Worm (Caenorhabditis elegans) whole organism, mixed stage, embryonic: Measurements from ENCODE around the gene str-124.

ENCODE experiments used
- M03D4.4 ChIP-seq: sonication (generic microtip); optimal IDR thresholded peaks from 2 replicates; lab custom pipeline; 2017; ENCODE audit warnings: mild to moderate bottlenecking, missing genetic modification characterization, missing compliant biosample characterization
- bed-3 ChIP-seq: fragments of 200-800 bp; sonication (Bioruptor generic); optimal IDR thresholded peaks from 3 replicates; lab custom pipeline; 2018; ENCODE audit warnings: mild to moderate bottlenecking, missing genetic modification characterization, moderate library complexity, missing compliant biosample characterization
- blmp-1 ChIP-seq: fragments of 150-350 bp; optimal IDR thresholded peaks from 2 replicates; lab custom pipeline; 2014; ENCODE audit warnings: missing biosample characterization, missing genetic modification characterization
- ceh-39 ChIP-seq: fragments of 150-350 bp; optimal IDR thresholded peaks from 2 replicates; lab custom pipeline; 2014; ENCODE audit warnings: missing biosample characterization, missing genetic modification characterization
- ceh-43 ChIP-seq: fragments of 200-800 bp; sonication (Bioruptor generic); optimal IDR thresholded peaks from 2 replicates; lab custom pipeline; 2018; ENCODE audit warnings: mild to moderate bottlenecking, missing genetic modification characterization, moderate library complexity, missing compliant biosample characterization
- ceh-83 ChIP-seq: fragments of 200-800 bp; sonication (Bioruptor generic); optimal IDR thresholded peaks from 2 replicates; lab custom pipeline; 2018; ENCODE audit warnings: mild to moderate bottlenecking, missing genetic modification characterization, missing compliant biosample characterization
- ces-1 ChIP-seq: fragments of 150-350 bp; optimal IDR thresholded peaks from 2 replicates; lab custom pipeline; 2014; ENCODE audit warnings: missing biosample characterization, missing genetic modification reagents, missing genetic modification characterization
- cnd-1 ChIP-seq: fragments of 200-800 bp; sonication (Bioruptor generic); optimal IDR thresholded peaks from 2 replicates; lab custom pipeline; 2018; ENCODE audit warnings: mild to moderate bottlenecking, missing genetic modification characterization, missing compliant biosample characterization
- drap-1 ChIP-seq: fragments of 200-800 bp; sonication (Bioruptor generic); optimal IDR thresholded peaks from 3 replicates; lab custom pipeline; 2018; ENCODE audit warnings: mild to moderate bottlenecking, missing genetic modification characterization, missing compliant biosample characterization
- elt-1 ChIP-seq: sonication (generic microtip); optimal IDR thresholded peaks from 2 replicates; lab custom pipeline; 2017; ENCODE audit warnings: missing genetic modification characterization, mild to moderate bottlenecking, missing compliant biosample characterization, antibody characterized with exemption, moderate library complexity, borderline replicate concordance; ENCODE audit not compliant: insufficient read depth
- elt-3 ChIP-seq: fragments of 150-350 bp; optimal IDR thresholded peaks from 2 replicates; lab custom pipeline; 2014; ENCODE audit warnings: missing biosample characterization, missing genetic modification characterization
- flh-1 ChIP-seq: fragments of 200-800 bp; sonication (Bioruptor generic); optimal IDR thresholded peaks from 2 replicates; lab custom pipeline; 2018; ENCODE audit warnings: mild to moderate bottlenecking, missing genetic modification characterization, moderate library complexity, missing compliant biosample characterization
- ham-2 ChIP-seq: fragments of 200-800 bp; sonication (Bioruptor generic); optimal IDR thresholded peaks from 2 replicates; lab custom pipeline; 2018; ENCODE audit warnings: mild to moderate bottlenecking, missing genetic modification characterization, missing compliant biosample characterization
- hlh-1 ChIP-seq: fragments of 150-350 bp; optimal IDR thresholded peaks from 2 replicates; lab custom pipeline; 2014; ENCODE audit warnings: missing biosample characterization, missing genetic modification reagents, missing genetic modification characterization
- lin-13 ChIP-seq: fragments of 150-350 bp; optimal IDR thresholded peaks from 2 replicates; lab custom pipeline; 2014; ENCODE audit warnings: missing biosample characterization, missing genetic modification characterization
- lin-32 ChIP-seq: fragments of 200-800 bp; sonication (Bioruptor generic); optimal IDR thresholded peaks from 2 replicates; lab custom pipeline; 2018; ENCODE audit warnings: mild to moderate bottlenecking, missing genetic modification characterization, missing compliant biosample characterization
- lsy-2 ChIP-seq: fragments of 150-350 bp; optimal IDR thresholded peaks from 2 replicates; lab custom pipeline; 2014; ENCODE audit warnings: missing biosample characterization, missing genetic modification characterization
- mab-5 ChIP-seq: fragments of 150-350 bp; optimal IDR thresholded peaks from 2 replicates; lab custom pipeline; 2014; ENCODE audit warnings: missing biosample characterization, missing genetic modification characterization
- mep-1 ChIP-seq: fragments of 150-350 bp; optimal IDR thresholded peaks from 2 replicates; lab custom pipeline; 2017; ENCODE audit warnings: missing biosample characterization, missing genetic modification reagents, missing genetic modification characterization, inconsistent platforms
- mls-2 ChIP-seq: sonication (generic microtip); optimal IDR thresholded peaks from 2 replicates; lab custom pipeline; 2016; ENCODE audit warnings: mild to moderate bottlenecking, missing genetic modification characterization, moderate library complexity, missing compliant biosample characterization
- nhr-2 ChIP-seq: fragments of 150-350 bp; optimal IDR thresholded peaks from 2 replicates; lab custom pipeline; 2014; ENCODE audit warnings: missing biosample characterization, missing genetic modification characterization
- nhr-237 ChIP-seq: fragments of 150-350 bp; optimal IDR thresholded peaks from 2 replicates; lab custom pipeline; 2014; ENCODE audit warnings: missing biosample characterization, missing genetic modification characterization
- nhr-76 ChIP-seq: sonication (generic microtip); optimal IDR thresholded peaks from 2 replicates; lab custom pipeline; 2017; ENCODE audit warnings: missing biosample characterization, missing genetic modification characterization
- pha-4 ChIP-seq: fragments of 150-350 bp; optimal IDR thresholded peaks from 2 replicates; lab custom pipeline; 2018; ENCODE audit warnings: missing biosample characterization, missing genetic modification reagents, missing genetic modification characterization
- sem-2 ChIP-seq: fragments of 200-800 bp; sonication (Bioruptor generic); optimal IDR thresholded peaks from 2 replicates; lab custom pipeline; 2018; ENCODE audit warnings: mild to moderate bottlenecking, missing genetic modification characterization, missing compliant biosample characterization
- snpc-4 ChIP-seq: fragments of 150-350 bp; optimal IDR thresholded peaks from 2 replicates; lab custom pipeline; 2014; ENCODE audit warnings: missing biosample characterization, missing genetic modification characterization
- tbx-8 ChIP-seq: fragments of 200-800 bp; sonication (Bioruptor generic); optimal IDR thresholded peaks from 2 replicates; lab custom pipeline; 2018; ENCODE audit warnings: mild to moderate bottlenecking, missing genetic modification characterization, moderate library complexity, missing compliant biosample characterization
- unc-120 ChIP-seq: sonication (generic microtip); optimal IDR thresholded peaks from 2 replicates; lab custom pipeline; 2017; ENCODE audit warnings: missing genetic modification characterization, missing compliant biosample characterization; ENCODE audit not compliant: poor library complexity, severe bottlenecking
- unc-39 ChIP-seq: fragments of 150-350 bp; optimal IDR thresholded peaks from 2 replicates; lab custom pipeline; 2014; ENCODE audit warnings: missing biosample characterization, missing genetic modification characterization
- unc-62 ChIP-seq: fragments of 150-350 bp; optimal IDR thresholded peaks from 2 replicates; lab custom pipeline; 2014; ENCODE audit warnings: missing biosample characterization, missing genetic modification reagents, missing genetic modification characterization

str-124 gene

DNA sequence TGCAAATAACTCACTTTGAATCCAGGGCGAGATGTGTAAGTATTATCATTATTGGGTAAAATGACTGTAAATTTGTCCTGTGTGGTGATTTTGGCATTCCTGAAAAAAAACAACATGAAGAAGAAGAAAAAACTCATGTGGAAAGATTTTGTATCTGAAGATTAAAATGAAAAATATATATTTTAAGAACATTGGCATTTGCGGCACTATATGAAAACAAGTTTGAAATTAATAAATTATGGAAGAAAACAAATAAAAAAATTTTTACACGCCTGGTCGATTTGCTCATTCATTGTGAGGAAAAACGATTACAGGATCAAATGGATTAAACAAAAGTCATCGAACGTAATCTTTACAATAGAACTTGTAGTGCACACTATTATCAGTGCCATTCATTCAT is 18.0 kb upstream of the str-124 start, which contains the start of gene ilc-17.1:
TSS of gene ilc-17.1 (minus strand) at position 101 of the 400 bp plus-strand sequence.
- TF ChIP-seq bed-3, result no peak
- TF ChIP-seq tbx-8, result no peak
- no peak for TF ChIP-seq ceh-43
- no peak for TF ChIP-seq mab-5 (tag; lab: Kevin White, UChicago)
- TF ChIP-seq nhr-237 (tag; lab: Kevin White, UChicago), result no peak
- no peak for TF ChIP-seq hlh-1
- TF ChIP-seq cnd-1 (tag; lab: Kevin White, UChicago), result no peak
- no peak for TF ChIP-seq M03D4.4 (tag; lab: Kevin White, UChicago)
- no peak for TF ChIP-seq ceh-83 (GFP tag; lab: Kevin White, UChicago)
- no peak for TF ChIP-seq elt-1
- TF ChIP-seq lsy-2 (tag; lab: Kevin White, UChicago), result no peak
- TF ChIP-seq elt-3 (tag; lab: Kevin White, UChicago), result no peak
- TF ChIP-seq pha-4 (tag; lab: Kevin White, UChicago), result no peak
- no peak for TF ChIP-seq nhr-2 (tag; lab: Kevin White, UChicago)
- TF ChIP-seq ham-2, result no peak
- TF ChIP-seq ces-1 (GFP tag; lab: Kevin White, UChicago), result no peak

DNA sequence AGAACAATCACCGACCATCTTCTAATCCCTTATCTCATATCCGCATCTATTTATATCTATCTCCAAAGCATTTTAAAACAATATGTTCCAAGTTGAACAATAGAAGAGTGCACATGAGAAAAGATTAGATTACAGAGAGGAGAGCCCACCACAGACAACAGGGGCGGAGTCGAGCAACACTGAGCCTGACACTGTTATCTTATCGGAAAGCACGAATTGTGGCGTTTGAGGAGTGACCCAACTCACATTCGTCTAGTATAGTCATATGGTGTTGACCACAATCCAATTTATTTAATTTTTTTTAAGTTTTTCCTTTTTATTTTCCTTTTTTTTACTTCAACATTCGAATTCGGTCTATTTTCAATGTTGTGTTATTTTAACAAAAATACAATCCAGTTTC is 7.0 kb upstream of the str-124 start:
- TF ChIP-seq mls-2 (tag; lab: Kevin White, UChicago) (no peak), mep-1 (tag; lab: Kevin White, UChicago) (no peak), M03D4.4 (tag; lab: Kevin White, UChicago) (no peak), drap-1 (GFP tag; lab: Kevin White, UChicago) (no peak), ceh-39 (no peak), cnd-1 (tag; lab: Kevin White, UChicago) (no peak), unc-62 (GFP tag; lab: Kevin White, UChicago) (no peak), snpc-4 (tag; lab: Kevin White, UChicago) (no peak), ham-2 (no peak), blmp-1 (no peak), ceh-43 (no peak), nhr-76 (tag; lab: Kevin White, UChicago) (no peak), lin-13 (tag; lab: Kevin White, UChicago) (no peak)

DNA sequence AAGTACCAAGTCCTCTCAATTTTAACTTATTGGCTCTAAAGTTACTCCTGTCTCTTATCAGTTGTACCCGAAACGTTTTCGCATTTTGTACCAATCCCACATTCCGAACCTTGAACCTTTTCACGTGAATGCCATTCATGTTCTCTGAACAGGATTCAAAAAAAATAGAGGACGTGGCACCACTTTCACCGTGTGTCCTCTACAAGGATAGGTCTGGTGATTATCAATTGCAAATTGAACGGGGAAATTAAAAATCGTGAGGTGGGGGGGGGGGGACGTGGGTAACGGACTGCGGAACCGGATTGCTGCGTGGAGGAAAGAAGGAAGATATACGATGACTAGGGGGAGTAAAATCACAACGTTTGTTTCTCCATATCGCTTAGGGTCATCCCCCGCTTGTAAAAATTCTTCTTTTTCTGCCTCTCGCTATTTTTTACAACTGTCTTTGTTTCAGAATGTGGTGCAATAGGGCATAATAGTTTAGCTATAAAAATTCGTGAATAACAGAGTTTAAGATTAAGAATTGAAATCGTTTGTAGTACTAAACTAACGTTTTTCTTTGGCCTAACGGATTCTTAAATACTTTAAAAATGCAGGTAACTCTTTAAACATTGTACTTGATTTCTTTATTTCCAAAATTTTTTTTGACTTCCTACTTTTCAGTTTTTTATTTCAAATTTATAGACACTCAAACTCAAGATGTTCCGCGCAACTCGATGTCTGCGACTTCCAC is 5.8 kb upstream of the str-124 start, which contains the start of gene alh-13:
TSS of gene alh-13 (plus strand) at position 683 of the 733 bp plus-strand sequence.
- no peak for TF ChIP-seq snpc-4 (tag; lab: Kevin White, UChicago)
- no peak for TF ChIP-seq nhr-76 (tag; lab: Kevin White, UChicago)
- no peak for TF ChIP-seq tbx-8
- TF ChIP-seq mab-5 (tag; lab: Kevin White, UChicago), result no peak
- no peak for TF ChIP-seq ceh-39
- TF ChIP-seq blmp-1, result no peak
- no peak for TF ChIP-seq lin-32 (GFP tag; lab: Kevin White, UChicago)
- TF ChIP-seq sem-2, result no peak
- no peak for TF ChIP-seq drap-1 (GFP tag; lab: Kevin White, UChicago)
- TF ChIP-seq unc-120 (tag; lab: Kevin White, UChicago), result no peak
- no peak for TF ChIP-seq lsy-2 (tag; lab: Kevin White, UChicago)
- no peak for TF ChIP-seq unc-62 (GFP tag; lab: Kevin White, UChicago)
- no peak for TF ChIP-seq nhr-2 (tag; lab: Kevin White, UChicago)
- TF ChIP-seq lin-13 (tag; lab: Kevin White, UChicago), result no peak
- TF ChIP-seq hlh-1, result no peak
- TF ChIP-seq mls-2 (tag; lab: Kevin White, UChicago), result no peak
- no peak for TF ChIP-seq unc-39 (tag; lab: Kevin White, UChicago)
- TF ChIP-seq flh-1, result no peak
- TF ChIP-seq pha-4 (tag; lab: Kevin White, UChicago), result no peak
- no peak for TF ChIP-seq bed-3

DNA sequence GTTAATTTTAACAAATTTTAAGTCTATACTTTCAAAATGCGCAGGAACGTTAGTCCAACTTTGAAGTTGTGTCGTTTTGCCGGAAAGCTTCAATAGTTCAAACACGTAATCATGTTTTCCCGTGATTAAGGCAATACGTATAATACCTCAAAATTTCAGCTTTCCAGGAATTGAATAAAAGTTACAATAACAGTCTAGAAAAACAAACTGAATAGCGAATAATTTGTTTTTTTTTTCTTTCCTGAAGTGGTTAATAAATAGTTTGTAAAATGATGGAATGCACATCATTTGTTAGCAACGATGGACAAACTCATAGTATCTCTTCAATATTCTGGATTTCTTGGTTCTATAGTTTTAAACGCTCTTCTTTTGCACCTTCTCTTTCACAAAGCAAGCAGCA is 2.3 kb downstream of the str-124 start, which contains the start of gene str-123:
TSS of gene str-123 (plus strand) at position 301 of the 400 bp plus-strand sequence.
- no peak for TF ChIP-seq unc-62 (GFP tag; lab: Kevin White, UChicago)
- TF ChIP-seq lin-13 (tag; lab: Kevin White, UChicago), result no peak
- no peak for TF ChIP-seq ham-2
- no peak for TF ChIP-seq ces-1 (GFP tag; lab: Kevin White, UChicago)
- TF ChIP-seq mls-2 (tag; lab: Kevin White, UChicago), result no peak
- TF ChIP-seq, all 35 proteins: peak for 0
